Worm (Caenorhabditis elegans) whole organism, L3 larva: Measurements from ENCODE around the gene immt-2.

ENCODE experiments used
- ama-1 ChIP-seq: fragments of 150-350 bp; optimal IDR thresholded peaks from 2 replicates; lab custom pipeline; 2018
- ceh-9 ChIP-seq: sonication (generic microtip); optimal IDR thresholded peaks from 2 replicates; lab custom pipeline; 2018; ENCODE audit warnings: missing biosample characterization, missing genetic modification characterization
- daf-12 ChIP-seq: fragments of 150-350 bp; optimal IDR thresholded peaks from 2 replicates; lab custom pipeline; 2014; ENCODE audit warnings: missing biosample characterization, missing genetic modification reagents, missing genetic modification characterization
- elt-3 ChIP-seq, 3 experiments: fragments of 150-350 bp in 1 of 3; sonication (generic microtip) in 2 of 3; optimal IDR thresholded peaks; 2 replicates in 2 of 3; 4 replicates in 1 of 3; lab custom pipeline; 2014 to 2017; ENCODE audit warnings: missing biosample characterization in 3 of 3, missing genetic modification characterization in 3 of 3
- fkh-10 ChIP-seq: sonication (generic microtip); optimal IDR thresholded peaks from 2 replicates; lab custom pipeline; 2017; ENCODE audit warnings: missing biosample characterization, missing genetic modification reagents, missing genetic modification characterization
- fos-1 ChIP-seq: fragments of 150-350 bp; optimal IDR thresholded peaks from 2 replicates; lab custom pipeline; 2014; ENCODE audit warnings: missing biosample characterization, missing genetic modification characterization
- jun-1 ChIP-seq: fragments of 150-350 bp; optimal IDR thresholded peaks from 2 replicates; lab custom pipeline; 2014; ENCODE audit warnings: missing biosample characterization, missing genetic modification reagents, missing genetic modification characterization
- lin-39 ChIP-seq: fragments of 150-350 bp; optimal IDR thresholded peaks from 2 replicates; lab custom pipeline; 2018; ENCODE audit warnings: missing biosample characterization, missing genetic modification reagents, missing genetic modification characterization
- mml-1 ChIP-seq: fragments of 150-350 bp; sonication (generic microtip); optimal IDR thresholded peaks from 3 replicates; lab custom pipeline; 2014; ENCODE audit warnings: missing biosample characterization, missing genetic modification characterization
- nhr-23 ChIP-seq: fragments of 150-350 bp; optimal IDR thresholded peaks from 2 replicates; lab custom pipeline; 2014; ENCODE audit warnings: missing biosample characterization, missing genetic modification reagents, missing genetic modification characterization
- nhr-25 ChIP-seq: sonication (generic microtip); optimal IDR thresholded peaks from 2 replicates; lab custom pipeline; 2017; ENCODE audit warnings: missing biosample characterization, missing genetic modification characterization
- pqm-1 ChIP-seq: fragments of 150-350 bp; optimal IDR thresholded peaks from 2 replicates; lab custom pipeline; 2017; ENCODE audit warnings: missing biosample characterization, missing genetic modification characterization, inconsistent platforms
- snpc-4 ChIP-seq: fragments of 150-350 bp; optimal IDR thresholded peaks from 2 replicates; lab custom pipeline; 2014; ENCODE audit warnings: missing biosample characterization, missing genetic modification characterization
- unc-39 ChIP-seq: sonication (generic microtip); optimal IDR thresholded peaks from 4 replicates; lab custom pipeline; 2017; ENCODE audit warnings: missing biosample characterization, missing genetic modification characterization
- zag-1 ChIP-seq: fragments of 150-350 bp; optimal IDR thresholded peaks from 2 replicates; lab custom pipeline; 2014; ENCODE audit warnings: missing biosample characterization, missing genetic modification characterization
- ztf-4 ChIP-seq: fragments of 150-350 bp; optimal IDR thresholded peaks from 2 replicates; lab custom pipeline; 2014; ENCODE audit warnings: missing biosample characterization, missing genetic modification characterization

immt-2 gene

ce11 chrV:16840961-16841360 is 51.9 kb downstream of the immt-2 start, which contains the start of gene clec-40:
Gene clec-40, minus strand, starts transcription at chrV:16841061.
- TF ChIP-seq pqm-1 (tag; lab: Kevin White, UChicago), result no peak
- TF ChIP-seq nhr-25 (tag; lab: Kevin White, UChicago), result no peak
- no peak for TF ChIP-seq zag-1
- no peak for TF ChIP-seq fkh-10
- no peak for TF ChIP-seq lin-39 (tag; lab: Kevin White, UChicago)
- no peak for TF ChIP-seq ama-1 (lab: Kevin White, UChicago)
- no peak for TF ChIP-seq ceh-9 (tag; lab: Kevin White, UChicago)
- no peak for TF ChIP-seq fos-1
- TF ChIP-seq unc-39 (tag; lab: Kevin White, UChicago), result no peak
- TF ChIP-seq elt-3 (tag; optimal IDR thresholded peaks at IDR 0.05; lab: Kevin White, UChicago), result no peak
- TF ChIP-seq jun-1 (tag; lab: Kevin White, UChicago), result no peak
- no peak for TF ChIP-seq mml-1 (tag; lab: Kevin White, UChicago)
- no peak for TF ChIP-seq snpc-4 (tag; lab: Kevin White, UChicago)
- no peak for TF ChIP-seq daf-12 (tag; lab: Kevin White, UChicago)
- TF ChIP-seq nhr-23 (tag; lab: Kevin White, UChicago), result no peak
- TF ChIP-seq ztf-4, result no peak
- TF ChIP-seq, all 47 proteins: peak for 0
